Fruit fly (Drosophila melanogaster): Measurements from ENCODE around the gene Spindly.

The Spindly gene

DNA sequence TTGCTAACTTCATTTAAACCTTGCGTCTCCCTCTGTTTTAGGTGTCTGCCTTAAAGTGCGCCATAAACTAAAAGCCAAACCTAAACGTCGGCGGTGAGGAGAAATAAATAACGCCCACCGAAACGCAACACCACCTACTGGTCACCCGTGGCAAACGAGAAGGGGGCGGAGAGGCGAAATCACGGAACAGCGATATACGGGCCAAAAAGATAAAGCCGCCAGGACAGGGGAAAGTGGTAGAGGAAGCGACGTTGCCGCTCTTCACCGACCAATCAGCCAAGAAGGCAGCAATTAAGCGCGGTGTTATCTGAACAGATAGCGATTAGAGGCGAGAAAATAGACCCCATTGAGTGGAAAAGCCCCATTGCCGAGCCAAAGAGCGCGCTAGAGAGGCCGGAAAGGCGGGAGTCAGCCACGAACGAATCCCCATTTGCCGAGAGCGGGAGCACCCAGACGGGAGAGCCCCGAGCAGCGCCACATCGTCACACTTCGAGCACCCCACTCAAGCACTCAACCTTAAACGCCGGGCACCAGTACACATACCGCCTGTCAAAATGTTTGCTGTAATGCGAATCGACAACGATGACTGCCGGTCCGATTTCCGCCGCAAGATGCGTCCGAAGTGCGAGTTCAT, 15.0 kb upstream of the Spindly start (continued):
- no peak for TF ChIP-seq CG9727 (GFP tag; optimal IDR thresholded peaks at IDR 0.05)
- TF ChIP-seq HLH4C (GFP tag; IDR thresholded peaks at IDR 0.05; ENCODE audit: partially characterized antibody), result peak; percentile 49; the same call in 1 of the 3 replicates
- no peak for TF ChIP-seq peb (GFP tag; IDR thresholded peaks at IDR 0.05)
- no peak for TF ChIP-seq Fer3 (tag; optimal IDR thresholded peaks at IDR 0.05)
- no peak for TF ChIP-seq Hand (GFP tag; optimal IDR thresholded peaks at IDR 0.05)
- no peak for TF ChIP-seq CG3838 (GFP tag; optimal IDR thresholded peaks at IDR 0.05)
- TF ChIP-seq hb (GFP tag; IDR thresholded peaks at IDR 0.05; ENCODE audit: partially characterized antibody), result no peak
- TF ChIP-seq CG3065 (GFP tag; optimal IDR thresholded peaks at IDR 0.05), result no peak
- no peak for TF ChIP-seq CG6854 (GFP tag; optimal IDR thresholded peaks at IDR 0.05)
- TF ChIP-seq her (GFP tag; optimal IDR thresholded peaks at IDR 0.05), result no peak
- TF ChIP-seq Usf (GFP tag; optimal IDR thresholded peaks at IDR 0.05), result no peak
- TF ChIP-seq kni (GFP tag; optimal IDR thresholded peaks at IDR 0.05), result no peak
- no peak for TF ChIP-seq Aef1 (GFP tag; IDR thresholded peaks at IDR 0.05)
- no peak for TF ChIP-seq CG10979 (tag; optimal IDR thresholded peaks at IDR 0.05)
- TF ChIP-seq CG4424 (GFP tag; optimal IDR thresholded peaks at IDR 0.05), result no peak
- no peak for TF ChIP-seq CG8290 (GFP tag; optimal IDR thresholded peaks at IDR 0.05)
- no peak for TF ChIP-seq CG8290 (tag; optimal IDR thresholded peaks at IDR 0.05)
- no peak for TF ChIP-seq CG10959 (GFP tag; IDR thresholded peaks at IDR 0.05)
- peak; percentile 63; the same call in 1 of the 2 replicates for TF ChIP-seq Nf-YA (GFP tag; IDR thresholded peaks at IDR 0.05)
- no peak for TF ChIP-seq ara (GFP tag; IDR thresholded peaks at IDR 0.05)
- TF ChIP-seq zen (tag; optimal IDR thresholded peaks at IDR 0.05), result no peak
- no peak for TF ChIP-seq CG1647 (GFP tag; optimal IDR thresholded peaks at IDR 0.05)
- TF ChIP-seq CG10321 (GFP tag; IDR thresholded peaks at IDR 0.05), result peak; percentile 50
- no peak for TF ChIP-seq CG12155 (GFP tag; optimal IDR thresholded peaks at IDR 0.05)
- peak; percentile 100 for TF ChIP-seq CG3407 (GFP tag; optimal IDR thresholded peaks at IDR 0.05)
- no peak for TF ChIP-seq Sry-β (GFP tag; optimal IDR thresholded peaks at IDR 0.05)
- TF ChIP-seq Jarid2 (GFP tag; optimal IDR thresholded peaks at IDR 0.05), result peak; percentile 6
- TF ChIP-seq HHEX (GFP tag; optimal IDR thresholded peaks at IDR 0.05), result no peak
- TF ChIP-seq CG6175 (GFP tag; IDR thresholded peaks at IDR 0.05), result no peak
- TF ChIP-seq CG14710 (tag; optimal IDR thresholded peaks at IDR 0.05), result no peak
- TF ChIP-seq Hr39 (optimal IDR thresholded peaks at IDR 0.05), result no peak
- TF ChIP-seq CG2889 (GFP tag; IDR thresholded peaks at IDR 0.05), result no peak
- no peak for TF ChIP-seq CG32767 (GFP tag; IDR thresholded peaks at IDR 0.05)
- TF ChIP-seq Med (GFP tag), result peak; percentile 79
- TF ChIP-seq CG33557 (GFP tag; optimal IDR thresholded peaks at IDR 0.05), result no peak
- no peak for TF ChIP-seq mam (GFP tag; optimal IDR thresholded peaks at IDR 0.05)
- no peak for TF ChIP-seq H15 (GFP tag; IDR thresholded peaks at IDR 0.05)
- no peak for TF ChIP-seq Ptx1 (GFP tag; IDR thresholded peaks at IDR 0.05)
- TF ChIP-seq CG4730 (GFP tag; IDR thresholded peaks at IDR 0.05), result no peak
- TF ChIP-seq vfl (GFP tag; optimal IDR thresholded peaks at IDR 0.05), result no peak
- no peak for TF ChIP-seq Rfx (GFP tag; IDR thresholded peaks at IDR 0.05)
- no peak for TF ChIP-seq CG13123 (GFP tag; optimal IDR thresholded peaks at IDR 0.05)
- TF ChIP-seq CG15514 (GFP tag; optimal IDR thresholded peaks at IDR 0.05), result no peak
- no peak for TF ChIP-seq CG18262 (tag; optimal IDR thresholded peaks at IDR 0.05)
- TF ChIP-seq sc (optimal IDR thresholded peaks at IDR 0.05), result no peak
- no peak for TF ChIP-seq sc (GFP tag; optimal IDR thresholded peaks at IDR 0.05)
- no peak for TF ChIP-seq CG8478 (optimal IDR thresholded peaks at IDR 0.05)
- TF ChIP-seq ap (GFP tag; IDR thresholded peaks at IDR 0.05), result no peak
- no peak for TF ChIP-seq B-H2 (GFP tag; optimal IDR thresholded peaks at IDR 0.05)
- TF ChIP-seq Doc3 (GFP tag; IDR thresholded peaks at IDR 0.05; ENCODE audit: partially characterized antibody), result peak; percentile 60; the same call in 1 of the 3 replicates
- no peak for TF ChIP-seq cad (GFP tag; optimal IDR thresholded peaks at IDR 0.05)
- TF ChIP-seq Opbp (GFP tag; IDR thresholded peaks at IDR 0.05; ENCODE audit: partially characterized antibody), result no peak

Measured in whole organism, embryonic.